Fruit fly (Drosophila melanogaster) whole organism, wandering third instar larva: ENCODE results near the gene CG42673.
A peak's percentile ranks its signal among the peaks of the same experiment; 100 is the strongest.

Experiments used
- CG32264 ChIP-seq: fragments of 200-800 bp; sonication (Bioruptor generic); optimal IDR thresholded peaks from 2 replicates; lab custom pipeline; 2016; ENCODE audit warnings: missing biosample characterization, missing genetic modification characterization
- CG9705 ChIP-seq: fragments of 200-800 bp; sonication (Bioruptor generic); optimal IDR thresholded peaks from 2 replicates; lab custom pipeline; 2018; ENCODE audit warnings: missing biosample characterization, mild to moderate bottlenecking, missing genetic modification characterization
- CrebA ChIP-seq: fragments of 200-800 bp; sonication (Bioruptor generic); optimal IDR thresholded peaks from 2 replicates; lab custom pipeline; 2016; ENCODE audit warnings: missing biosample characterization, mild to moderate bottlenecking, missing genetic modification characterization, borderline replicate concordance
- Dfd ChIP-seq: fragments of >200 bp; optimal IDR thresholded peaks from 2 replicates; lab custom pipeline; 2017; ENCODE audit warnings: missing biosample characterization, missing genetic modification characterization
- Dif ChIP-seq: fragments of 200-275, 200-300 bp; sonication (Bioruptor generic); optimal IDR thresholded peaks from 2 replicates; lab custom pipeline; 2018; ENCODE audit warnings: missing biosample characterization, missing genetic modification characterization; ENCODE audit not compliant: partially characterized antibody
- GATAd ChIP-seq: sonication (Bioruptor generic); optimal IDR thresholded peaks from 2 replicates; lab custom pipeline; 2016; ENCODE audit warnings: missing biosample characterization, missing genetic modification characterization
- HLH106 ChIP-seq: fragments of 200-800 bp; optimal IDR thresholded peaks from 3 replicates; lab custom pipeline; 2019; ENCODE audit warnings: missing biosample characterization, mild to moderate bottlenecking, missing genetic modification characterization, moderate library complexity
- Hnf4 ChIP-seq: fragments of 200-800 bp; sonication (Bioruptor generic); optimal IDR thresholded peaks from 2 replicates; lab custom pipeline; 2016; ENCODE audit warnings: missing biosample characterization, mild to moderate bottlenecking, missing genetic modification characterization
- Hr78 ChIP-seq: fragments of >200 bp; optimal IDR thresholded peaks from 2 replicates; lab custom pipeline; 2017; ENCODE audit warnings: missing biosample characterization, missing genetic modification characterization
- Hr83 ChIP-seq: fragments of 200-300 bp; sonication (Bioruptor generic); optimal IDR thresholded peaks from 2 replicates; lab custom pipeline; 2016; ENCODE audit warnings: missing biosample characterization, mild to moderate bottlenecking, missing genetic modification characterization, moderate library complexity; ENCODE audit not compliant: poor library complexity, severe bottlenecking
- Jra ChIP-seq: sonication (Bioruptor generic); optimal IDR thresholded peaks from 2 replicates; lab custom pipeline; 2016; ENCODE audit warnings: missing biosample characterization, missing genetic modification characterization
- Myc ChIP-seq: fragments of >200 bp; optimal IDR thresholded peaks from 2 replicates; lab custom pipeline; 2017
- OdsH ChIP-seq: fragments of 200-800 bp; sonication (Bioruptor generic); optimal IDR thresholded peaks from 2 replicates; lab custom pipeline; 2016; ENCODE audit warnings: missing biosample characterization, mild to moderate bottlenecking, missing genetic modification characterization
- Rel ChIP-seq, 2 experiments: fragments of 200-800 bp; sonication (Bioruptor generic) in 1 of 2; optimal IDR thresholded peaks; 2 replicates in 1 of 2; 3 replicates in 1 of 2; lab custom pipeline; 2016 to 2019; ENCODE audit warnings: mild to moderate bottlenecking in 2 of 2, missing biosample characterization in 2 of 2, missing genetic modification characterization in 2 of 2, moderate library complexity in 1 of 2
- Sp1 ChIP-seq: fragments of 200-800 bp; sonication (Bioruptor generic); optimal IDR thresholded peaks from 3 replicates; lab custom pipeline; 2019; ENCODE audit warnings: missing biosample characterization, mild to moderate bottlenecking, missing genetic modification characterization, moderate library complexity
- br ChIP-seq: fragments of 200-800 bp; sonication (Bioruptor generic); optimal IDR thresholded peaks from 2 replicates; lab custom pipeline; 2016; ENCODE audit warnings: missing biosample characterization, missing genetic modification characterization
- brk ChIP-seq: fragments of 200-800 bp; sonication (Bioruptor generic); optimal IDR thresholded peaks from 2 replicates; lab custom pipeline; 2016; ENCODE audit warnings: missing biosample characterization, mild to moderate bottlenecking, missing genetic modification characterization
- dmrt93B ChIP-seq: fragments of 200-800 bp; sonication (Bioruptor generic); optimal IDR thresholded peaks from 2 replicates; lab custom pipeline; 2018; ENCODE audit warnings: missing biosample characterization, mild to moderate bottlenecking, missing genetic modification characterization
- dsf ChIP-seq: sonication (Bioruptor generic); optimal IDR thresholded peaks from 2 replicates; lab custom pipeline; 2016; ENCODE audit warnings: missing biosample characterization, missing genetic modification characterization, borderline replicate concordance
- ey ChIP-seq: fragments of 200-800 bp; sonication (Bioruptor generic); optimal IDR thresholded peaks from 2 replicates; lab custom pipeline; 2016; ENCODE audit warnings: missing biosample characterization, missing genetic modification characterization
- foxo ChIP-seq, 2 experiments: fragments of 200-800 bp; sonication (Bioruptor generic); optimal IDR thresholded peaks; 2 replicates in 1 of 2; 3 replicates in 1 of 2; lab custom pipeline; 2016 to 2017; ENCODE audit warnings: missing biosample characterization in 2 of 2, missing genetic modification characterization in 2 of 2
- fru ChIP-seq: fragments of 200-800 bp; sonication (Bioruptor generic); optimal IDR thresholded peaks from 3 replicates; lab custom pipeline; 2016; ENCODE audit warnings: missing biosample characterization, mild to moderate bottlenecking, missing genetic modification characterization
- h ChIP-seq: fragments of 200-800 bp; sonication (Bioruptor generic); optimal IDR thresholded peaks from 3 replicates; lab custom pipeline; 2016; ENCODE audit warnings: missing biosample characterization, mild to moderate bottlenecking, missing genetic modification characterization
- jim ChIP-seq: fragments of 175-275, 200-325 bp; sonication (Bioruptor generic); optimal IDR thresholded peaks from 2 replicates; lab custom pipeline; 2016; ENCODE audit warnings: missing biosample characterization, mild to moderate bottlenecking, missing genetic modification characterization
- lola ChIP-seq: fragments of >200 bp; optimal IDR thresholded peaks from 2 replicates; lab custom pipeline; 2017; ENCODE audit warnings: missing biosample characterization, missing genetic modification characterization
- pan ChIP-seq: fragments of >200 bp; optimal IDR thresholded peaks from 2 replicates; lab custom pipeline; 2017
- psq ChIP-seq: fragments of 200-800 bp; sonication (Bioruptor generic); optimal IDR thresholded peaks from 3 replicates; lab custom pipeline; 2017; ENCODE audit warnings: missing biosample characterization, mild to moderate bottlenecking, missing genetic modification characterization, moderate library complexity
- rgr ChIP-seq: fragments of 200-800 bp; sonication (Bioruptor generic); optimal IDR thresholded peaks from 3 replicates; lab custom pipeline; 2016; ENCODE audit warnings: missing biosample characterization, mild to moderate bottlenecking, missing genetic modification characterization
- sv ChIP-seq: fragments of 200-800 bp; sonication (Bioruptor generic); optimal IDR thresholded peaks from 3 replicates; lab custom pipeline; 2016; ENCODE audit warnings: missing biosample characterization, missing genetic modification characterization
- usp ChIP-seq: fragments of >200 bp; optimal IDR thresholded peaks from 2 replicates; lab custom pipeline; 2017; ENCODE audit warnings: missing biosample characterization, missing genetic modification characterization
- woc ChIP-seq: sonication (Bioruptor generic); optimal IDR thresholded peaks from 2 replicates; lab custom pipeline; 2016; ENCODE audit warnings: missing biosample characterization, mild to moderate bottlenecking, missing genetic modification characterization

Gene CG42673

DNA sequence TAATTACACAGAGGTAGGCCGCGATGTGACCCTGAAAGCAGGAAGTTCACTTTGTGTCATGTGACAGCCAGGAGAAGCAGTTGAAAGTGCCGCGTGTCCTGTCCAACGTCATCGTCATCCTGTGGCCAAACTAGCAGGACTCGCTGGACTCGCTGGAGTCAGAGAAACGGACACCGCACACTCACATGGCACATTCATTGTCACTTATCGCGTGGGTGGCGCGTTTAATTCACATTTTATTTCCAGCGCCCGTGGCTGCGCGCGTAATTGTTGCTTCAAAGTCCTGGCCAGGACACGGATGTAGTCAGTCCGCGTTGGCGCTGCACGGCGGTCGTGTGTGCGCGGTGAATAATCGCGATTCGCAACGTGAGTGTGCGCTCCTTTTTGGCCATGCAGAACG is 50.4 kb downstream of the CG42673 start, which contains the start of gene Tmc:
Gene Tmc (plus strand): TSS at position 301 of the 400 bp plus-strand sequence.
- no peak for TF ChIP-seq CG9705
- no peak for TF ChIP-seq foxo (GFP tag; optimal IDR thresholded peaks at IDR 0.05; lab: Kevin White, UChicago)
- TF ChIP-seq GATAd (GFP tag; lab: Kevin White, UChicago), result no peak
- no peak for TF ChIP-seq OdsH
- no peak for TF ChIP-seq Sp1 (GFP tag; lab: Kevin White, UChicago)
- no peak for TF ChIP-seq sv (GFP tag; lab: Kevin White, UChicago)
- no peak for TF ChIP-seq dmrt93B
- no peak for TF ChIP-seq woc (GFP tag; lab: Kevin White, UChicago)
- TF ChIP-seq brk (GFP tag; lab: Kevin White, UChicago), result no peak
- TF ChIP-seq Hr78 (GFP tag; lab: Kevin White, UChicago), result no peak
- no peak for TF ChIP-seq ey
- TF ChIP-seq CG32264 (GFP tag; lab: Kevin White, UChicago), result no peak
- TF ChIP-seq Dif (GFP tag; lab: Kevin White, UChicago), result no peak
- no peak for TF ChIP-seq Jra

DNA sequence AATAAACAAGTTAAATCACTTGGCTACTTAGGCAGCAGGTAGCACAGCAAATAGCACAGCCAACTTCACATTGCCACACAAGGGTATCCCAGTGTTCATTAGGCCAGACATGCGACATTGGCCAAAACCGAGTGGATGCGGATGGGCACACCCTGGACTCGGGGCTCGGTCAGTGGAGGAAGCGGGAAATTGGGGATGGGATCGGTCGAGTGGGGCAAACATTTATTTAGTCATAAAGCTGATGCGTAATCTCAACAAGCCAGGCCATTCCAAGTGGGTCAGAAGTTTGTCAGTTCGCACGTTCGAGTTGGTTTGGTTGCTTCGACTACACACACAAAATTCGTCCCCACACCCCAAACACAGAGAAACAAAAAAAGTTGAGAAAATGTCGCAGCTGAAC is 51.7 kb downstream of the CG42673 start, which contains the start of gene CG3222:
Gene CG3222 (plus strand): TSS at position 301 of the 400 bp plus-strand sequence.
- no peak for TF ChIP-seq rgr (GFP tag; lab: Kevin White, UChicago)
- TF ChIP-seq Myc (lab: Kevin White, UChicago), result no peak
- no peak for TF ChIP-seq CG9705
- TF ChIP-seq jim (GFP tag; lab: Kevin White, UChicago), result no peak
- TF ChIP-seq psq (GFP tag; lab: Kevin White, UChicago), result no peak
- no peak for TF ChIP-seq usp (GFP tag; lab: Kevin White, UChicago)
- no peak for TF ChIP-seq br (GFP tag; lab: Kevin White, UChicago)
- no peak for TF ChIP-seq fru
- no peak for TF ChIP-seq Dfd
- TF ChIP-seq dmrt93B, result no peak
- no peak for TF ChIP-seq Sp1 (GFP tag; lab: Kevin White, UChicago)
- no peak for TF ChIP-seq pan (lab: Kevin White, UChicago)

DNA sequence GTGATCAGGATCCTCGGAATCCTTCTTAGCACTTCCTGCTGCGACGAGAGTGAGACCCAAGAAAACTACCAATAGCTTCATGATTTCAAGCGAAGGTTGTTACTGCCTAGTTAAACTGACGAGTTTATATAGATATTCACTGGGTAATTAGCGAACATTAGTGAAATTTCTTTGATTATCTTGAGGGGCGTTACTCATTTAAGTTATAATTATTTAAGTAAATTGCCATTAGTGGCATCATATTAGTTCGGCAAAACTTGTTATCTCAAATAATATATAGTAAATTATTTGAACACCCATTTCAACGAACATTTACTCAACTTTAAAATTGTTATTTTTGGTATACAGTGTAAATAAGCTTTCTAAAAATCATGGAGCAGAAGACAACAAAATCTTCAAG is 54.2 kb downstream of the CG42673 start, which contains the start of the genes CG3088 and CG3306:
Gene CG3088 (minus strand): TSS at position 101 of the 400 bp plus-strand sequence.
Gene CG3306 (plus strand): TSS at position 299 of the 400 bp plus-strand sequence.
- TF ChIP-seq HLH106 (no peak), Rel (GFP tag; optimal IDR thresholded peaks at IDR 0.05; lab: Kevin White, UChicago) (no peak), Rel (tag; optimal IDR thresholded peaks at IDR 0.05; lab: Kevin White, UChicago) (no peak), usp (GFP tag; lab: Kevin White, UChicago) (no peak), Hnf4 (GFP tag; lab: Kevin White, UChicago) (no peak), psq (GFP tag; lab: Kevin White, UChicago) (no peak), GATAd (GFP tag; lab: Kevin White, UChicago) (no peak), woc (GFP tag; lab: Kevin White, UChicago) (no peak), jim (GFP tag; lab: Kevin White, UChicago) (no peak), pan (lab: Kevin White, UChicago) (no peak), Myc (lab: Kevin White, UChicago) (no peak), dmrt93B (no peak), rgr (GFP tag; lab: Kevin White, UChicago) (no peak), brk (GFP tag; lab: Kevin White, UChicago) (no peak), CG9705 (no peak), CG32264 (GFP tag; lab: Kevin White, UChicago) (no peak), CrebA (GFP tag; lab: Kevin White, UChicago) (no peak), lola (GFP tag; lab: Kevin White, UChicago) (no peak), foxo (GFP tag; optimal IDR thresholded peaks at IDR 0.05; lab: Kevin White, UChicago) (no peak), Dif (GFP tag; lab: Kevin White, UChicago) (no peak)

DNA sequence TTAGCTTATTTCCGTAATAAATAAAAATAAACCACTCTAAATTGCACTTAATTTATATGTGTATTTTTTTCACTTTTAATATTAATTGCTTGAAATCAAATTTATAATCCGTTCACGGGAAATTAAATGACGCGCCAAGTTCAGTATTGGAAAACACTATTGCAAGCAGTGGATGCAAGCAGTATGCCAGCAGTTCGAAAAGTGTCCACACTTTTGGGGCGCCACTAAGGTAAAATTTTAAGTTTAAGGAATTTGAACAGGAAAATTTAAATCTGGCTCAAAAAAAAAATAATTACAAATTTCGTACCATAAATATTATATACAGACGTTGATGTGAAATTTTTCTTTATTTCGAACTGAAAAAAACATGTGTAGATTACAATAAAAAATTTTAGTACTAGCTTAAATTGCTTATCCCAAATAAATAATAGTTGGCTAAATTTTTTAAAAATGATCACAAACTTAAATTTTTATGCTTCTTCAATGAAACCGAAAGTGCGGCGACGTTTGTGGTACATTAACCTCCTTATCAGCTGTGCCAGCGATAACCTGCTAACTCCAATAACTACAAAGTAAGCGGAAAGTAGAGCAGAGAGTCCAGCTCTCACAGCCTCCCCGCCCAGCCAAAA is 67.1 kb downstream of the CG42673 start:
- TF ChIP-seq ey, result no peak
- peak; percentile 31 for TF ChIP-seq HLH106
- no peak for TF ChIP-seq h (GFP tag; lab: Kevin White, UChicago)
- peak; percentile 9 for TF ChIP-seq dmrt93B
- peak; percentile 46 for TF ChIP-seq fru
- peak; percentile 1 for TF ChIP-seq CG9705
- TF ChIP-seq dsf (GFP tag; lab: Kevin White, UChicago), result no peak
- TF ChIP-seq foxo (GFP tag; optimal IDR thresholded peaks at IDR 0.05; lab: Kevin White, UChicago), result peak in 1 of 2 experiments; percentile 35
- no peak for TF ChIP-seq jim (GFP tag; lab: Kevin White, UChicago)
- TF ChIP-seq Hr83 (GFP tag; lab: Kevin White, UChicago), result no peak
- peak; percentile 11 for TF ChIP-seq Myc (lab: Kevin White, UChicago)
- no peak for TF ChIP-seq pan (lab: Kevin White, UChicago)
- no peak for TF ChIP-seq Dfd
- TF ChIP-seq Hnf4 (GFP tag; lab: Kevin White, UChicago), result no peak
- TF ChIP-seq lola (GFP tag; lab: Kevin White, UChicago), result no peak
- no peak for TF ChIP-seq usp (GFP tag; lab: Kevin White, UChicago)
- TF ChIP-seq CrebA (GFP tag; lab: Kevin White, UChicago), result no peak
- no peak for TF ChIP-seq Jra
- no peak for TF ChIP-seq GATAd (GFP tag; lab: Kevin White, UChicago)
